Fruit fly (Drosophila melanogaster) whole organism, prepupa: ENCODE results near the gene CG11593.

Source experiments
- CG10669 ChIP-seq: fragments of 200-800 bp; sonication (Bioruptor generic); optimal IDR thresholded peaks from 3 replicates; lab custom pipeline; 2018; ENCODE audit warnings: missing biosample characterization, mild to moderate bottlenecking, missing genetic modification characterization, moderate library complexity
- CG11294 ChIP-seq: fragments of 200-800 bp; sonication (Bioruptor generic); IDR thresholded peaks from 2 replicates; pipeline ENCODE4 v1.3.6; 2022; ENCODE audit warnings: missing biosample characterization, missing genetic modification characterization
- CG11762 ChIP-seq: fragments of 200-800 bp; sonication (Bioruptor generic); optimal IDR thresholded peaks from 3 replicates; lab custom pipeline; 2016; ENCODE audit warnings: missing biosample characterization, missing genetic modification characterization; ENCODE audit not compliant: insufficient read depth
- CG1621 ChIP-seq: fragments of 200-800 bp; sonication (Bioruptor generic); optimal IDR thresholded peaks from 3 replicates; lab custom pipeline; 2018; ENCODE audit warnings: missing biosample characterization, mild to moderate bottlenecking, missing genetic modification characterization
- CG16779 ChIP-seq: fragments of 200-800 bp; sonication (Bioruptor generic); optimal IDR thresholded peaks from 3 replicates; lab custom pipeline; 2017; ENCODE audit warnings: missing biosample characterization, mild to moderate bottlenecking, missing genetic modification characterization
- CG31627 ChIP-seq: fragments of 200-800 bp; sonication (Bioruptor generic); optimal IDR thresholded peaks from 3 replicates; lab custom pipeline; 2016; ENCODE audit warnings: missing biosample characterization, missing genetic modification characterization
- CG34406 ChIP-seq: fragments of 200-800 bp; sonication (Bioruptor generic); optimal IDR thresholded peaks from 3 replicates; lab custom pipeline; 2016; ENCODE audit warnings: missing biosample characterization, missing genetic modification characterization
- CG3919 ChIP-seq: fragments of 200-800 bp; sonication (Bioruptor generic); optimal IDR thresholded peaks from 3 replicates; lab custom pipeline; 2016; ENCODE audit warnings: missing biosample characterization, missing genetic modification characterization
- CG4318 ChIP-seq: fragments of 200-800 bp; sonication (Bioruptor generic); optimal IDR thresholded peaks from 3 replicates; lab custom pipeline; 2017; ENCODE audit warnings: missing biosample characterization, mild to moderate bottlenecking, missing genetic modification characterization
- CG6163 ChIP-seq: fragments of 200-800 bp; sonication (Bioruptor generic); IDR thresholded peaks from 3 replicates; pipeline ENCODE4 v1.3.6; 2022; ENCODE audit warnings: missing biosample characterization, missing genetic modification characterization
- CG6276 ChIP-seq: fragments of 200-800 bp; sonication (Bioruptor generic); optimal IDR thresholded peaks from 2 replicates; lab custom pipeline; 2017; ENCODE audit warnings: missing biosample characterization, mild to moderate bottlenecking, missing genetic modification characterization
- CG6808 ChIP-seq: fragments of 200-800 bp; sonication (Bioruptor generic); optimal IDR thresholded peaks from 3 replicates; lab custom pipeline; 2017; ENCODE audit warnings: missing biosample characterization, missing genetic modification characterization, mild to moderate bottlenecking, moderate library complexity, missing genetic modification reagents
- CG7368 ChIP-seq: fragments of 200-800 bp; sonication (Bioruptor generic); optimal IDR thresholded peaks from 3 replicates; lab custom pipeline; 2016; ENCODE audit warnings: missing biosample characterization, missing genetic modification characterization
- Eip75B ChIP-seq: fragments of 200-800 bp; sonication (Bioruptor generic); optimal IDR thresholded peaks from 3 replicates; lab custom pipeline; 2016; ENCODE audit warnings: missing biosample characterization, missing genetic modification characterization
- Ets21C ChIP-seq: fragments of 200-800 bp; sonication (Bioruptor generic); optimal IDR thresholded peaks from 3 replicates; lab custom pipeline; 2016; ENCODE audit warnings: missing biosample characterization, missing genetic modification characterization
- Ets96B ChIP-seq: fragments of 200-800 bp; optimal IDR thresholded peaks from 2 replicates; lab custom pipeline; 2019; ENCODE audit warnings: missing biosample characterization, mild to moderate bottlenecking, missing genetic modification characterization, moderate library complexity
- Gug ChIP-seq: fragments of 200-800 bp; sonication (Bioruptor generic); IDR thresholded peaks from 2 replicates; pipeline ENCODE4 v1.3.6; 2022; ENCODE audit warnings: missing biosample characterization, missing genetic modification characterization
- Hr4 ChIP-seq: fragments of 200-800 bp; sonication (Bioruptor generic); optimal IDR thresholded peaks from 3 replicates; lab custom pipeline; 2016; ENCODE audit warnings: missing biosample characterization, missing genetic modification characterization
- Met ChIP-seq: fragments of 200-800 bp; sonication (Bioruptor generic); optimal IDR thresholded peaks from 3 replicates; lab custom pipeline; 2016; ENCODE audit warnings: missing biosample characterization, missing genetic modification characterization
- OdsH ChIP-seq: fragments of 200-800 bp; sonication (Bioruptor generic); optimal IDR thresholded peaks from 3 replicates; lab custom pipeline; 2016; ENCODE audit warnings: missing biosample characterization, missing genetic modification characterization
- Smox ChIP-seq: fragments of 200-800 bp; sonication (Bioruptor generic); optimal IDR thresholded peaks from 3 replicates; lab custom pipeline; 2016; ENCODE audit warnings: missing biosample characterization, missing genetic modification characterization
- Sox14 ChIP-seq: fragments of 200-800 bp; sonication (Bioruptor generic); optimal IDR thresholded peaks from 3 replicates; lab custom pipeline; 2016; ENCODE audit warnings: missing biosample characterization, missing genetic modification characterization
- Sox15 ChIP-seq: fragments of 200-800 bp; sonication (Bioruptor generic); optimal IDR thresholded peaks from 3 replicates; lab custom pipeline; 2016; ENCODE audit warnings: missing biosample characterization, missing genetic modification characterization
- achi ChIP-seq: fragments of 200-800 bp; sonication (Bioruptor generic); optimal IDR thresholded peaks from 3 replicates; lab custom pipeline; 2016; ENCODE audit warnings: missing biosample characterization, missing genetic modification characterization
- acj6 ChIP-seq: fragments of 200-800 bp; sonication (Bioruptor generic); optimal IDR thresholded peaks from 3 replicates; lab custom pipeline; 2016; ENCODE audit warnings: missing biosample characterization, missing genetic modification characterization
- cyc ChIP-seq: fragments of 200-800 bp; sonication (Bioruptor generic); optimal IDR thresholded peaks from 3 replicates; lab custom pipeline; 2016; ENCODE audit warnings: missing biosample characterization, missing genetic modification characterization
- dac ChIP-seq: fragments of 200-800 bp; sonication (Bioruptor generic); optimal IDR thresholded peaks from 2 replicates; lab custom pipeline; 2017; ENCODE audit warnings: missing biosample characterization, mild to moderate bottlenecking, missing genetic modification characterization
- eg ChIP-seq: fragments of 200-800 bp; sonication (Bioruptor generic); IDR thresholded peaks from 3 replicates; pipeline ENCODE4 v1.3.6; 2022; ENCODE audit warnings: missing biosample characterization, missing genetic modification characterization
- esn ChIP-seq: fragments of 200-800 bp; sonication (Bioruptor generic); optimal IDR thresholded peaks from 2 replicates; lab custom pipeline; 2016; ENCODE audit warnings: missing biosample characterization, mild to moderate bottlenecking, missing genetic modification characterization, moderate library complexity
- fkh ChIP-seq: fragments of 200-800 bp; sonication (Bioruptor generic); optimal IDR thresholded peaks from 3 replicates; lab custom pipeline; 2017; ENCODE audit warnings: missing biosample characterization, mild to moderate bottlenecking, missing genetic modification characterization, moderate library complexity
- lz ChIP-seq: fragments of 200-800 bp; sonication (Bioruptor generic); optimal IDR thresholded peaks from 3 replicates; lab custom pipeline; 2016; ENCODE audit warnings: missing biosample characterization, missing genetic modification characterization
- spab ChIP-seq: fragments of 200-800 bp; sonication (Bioruptor generic); optimal IDR thresholded peaks from 2 replicates; lab custom pipeline; 2017; ENCODE audit warnings: missing biosample characterization, mild to moderate bottlenecking, missing genetic modification characterization, missing genetic modification reagents
- ss ChIP-seq, 2 experiments: fragments of 200-800 bp; sonication (Bioruptor generic); optimal IDR thresholded peaks; 2 replicates in 1 of 2; 3 replicates in 1 of 2; lab custom pipeline; 2017 to 2018; ENCODE audit warnings: mild to moderate bottlenecking in 2 of 2, missing biosample characterization in 2 of 2, missing genetic modification characterization in 2 of 2, moderate library complexity in 1 of 2
- topi ChIP-seq: fragments of 200-800 bp; sonication (Bioruptor generic); optimal IDR thresholded peaks from 3 replicates; lab custom pipeline; 2016; ENCODE audit warnings: missing biosample characterization, missing genetic modification characterization
- vri ChIP-seq: fragments of 200-800 bp; sonication (Bioruptor generic); optimal IDR thresholded peaks from 3 replicates; lab custom pipeline; 2016; ENCODE audit warnings: missing biosample characterization, mild to moderate bottlenecking, missing genetic modification characterization

The CG11593 gene

dm6 chr3L:4040247-4040925 lies at the start of gene CG11593, which contains the start of gene Rcd5 (continued):
- TF ChIP-seq Met (GFP tag; lab: Kevin White, UChicago) (no peak), vri (no peak), esn (GFP tag; lab: Kevin White, UChicago) (no peak), acj6 (GFP tag; lab: Kevin White, UChicago) (peak; percentile 69), ss (GFP tag; optimal IDR thresholded peaks at IDR 0.05; lab: Kevin White, UChicago) (no peak), CG1621 (tag; lab: Kevin White, UChicago) (no peak), Ets21C (GFP tag; lab: Kevin White, UChicago) (no peak), dac (GFP tag; lab: Kevin White, UChicago) (no peak)

- TF ChIP-seq CG3919 (GFP tag; lab: Kevin White, UChicago) (no peak), CG7368 (GFP tag; lab: Kevin White, UChicago) (no peak), Gug (GFP tag; lab: Robert Waterston, UW) (no peak), spab (GFP tag; lab: Kevin White, UChicago) (no peak), vri (no peak), CG31627 (GFP tag; lab: Kevin White, UChicago) (no peak), CG11294 (no peak), CG6163 (GFP tag; lab: Robert Waterston, UW) (no peak), CG11762 (no peak), CG4318 (GFP tag; lab: Kevin White, UChicago) (no peak)
Measured at dm6 chr3L:4088694-4089190, 48.5 kb upstream of the CG11593 start, which contains the start of gene Gad1. Gene Gad1, minus strand, starts transcription at chr3L:4088744.

dm6 chr3L:4087281-4087680 lies 47.0 kb upstream of the CG11593 start, which contains the start of gene CG14989:
Gene CG14989, plus strand, starts transcription at chr3L:4087581.
- TF ChIP-seq Ets96B (no peak), OdsH (GFP tag; lab: Kevin White, UChicago) (no peak), achi (GFP tag; lab: Kevin White, UChicago) (no peak), CG4318 (GFP tag; lab: Kevin White, UChicago) (no peak), cyc (GFP tag; lab: Kevin White, UChicago) (no peak), CG6276 (GFP tag; lab: Kevin White, UChicago) (no peak), Smox (no peak), Sox14 (no peak), Sox15 (GFP tag; lab: Kevin White, UChicago) (no peak), ss (GFP tag; optimal IDR thresholded peaks at IDR 0.05; lab: Kevin White, UChicago) (no peak), acj6 (GFP tag; lab: Kevin White, UChicago) (no peak), lz (GFP tag; lab: Kevin White, UChicago) (no peak), CG7368 (GFP tag; lab: Kevin White, UChicago) (no peak), eg (no peak), Eip75B (no peak)

dm6 chr3L:4085867-4086266 lies 45.6 kb upstream of the CG11593 start:
- TF ChIP-seq Ets96B (no peak), Smox (no peak), esn (GFP tag; lab: Kevin White, UChicago) (no peak), Sox15 (GFP tag; lab: Kevin White, UChicago) (no peak), fkh (GFP tag; lab: Kevin White, UChicago) (no peak), Hr4 (no peak), CG10669 (GFP tag; lab: Kevin White, UChicago) (no peak), CG4318 (GFP tag; lab: Kevin White, UChicago) (no peak), CG6276 (GFP tag; lab: Kevin White, UChicago) (no peak), CG34406 (no peak)

dm6 chr3L:4083442-4083841 lies 43.2 kb upstream of the CG11593 start:
- TF ChIP-seq CG6808 (no peak), OdsH (GFP tag; lab: Kevin White, UChicago) (no peak), CG16779 (tag; lab: Kevin White, UChicago) (no peak), topi (no peak)
